Worm (Caenorhabditis elegans): Measurements from ENCODE around the gene C27H5.12.

Gene C27H5.12

ce11 chrII:7186117-7186516 lies 24.7 kb upstream of the C27H5.12 start:
- TF ChIP-seq unc-62 (GFP tag; optimal IDR thresholded peaks at IDR 0.05 in 1 of 2) = peak in 1 of 2 experiments; percentile 97
- TF ChIP-seq unc-62 (tag; optimal IDR thresholded peaks at IDR 0.05) = no peak
- TF ChIP-seq daf-8 (GFP tag; IDR thresholded peaks at IDR 0.05) = no peak
- peak; percentile 26 for TF ChIP-seq aha-1 (tag)

DNA sequence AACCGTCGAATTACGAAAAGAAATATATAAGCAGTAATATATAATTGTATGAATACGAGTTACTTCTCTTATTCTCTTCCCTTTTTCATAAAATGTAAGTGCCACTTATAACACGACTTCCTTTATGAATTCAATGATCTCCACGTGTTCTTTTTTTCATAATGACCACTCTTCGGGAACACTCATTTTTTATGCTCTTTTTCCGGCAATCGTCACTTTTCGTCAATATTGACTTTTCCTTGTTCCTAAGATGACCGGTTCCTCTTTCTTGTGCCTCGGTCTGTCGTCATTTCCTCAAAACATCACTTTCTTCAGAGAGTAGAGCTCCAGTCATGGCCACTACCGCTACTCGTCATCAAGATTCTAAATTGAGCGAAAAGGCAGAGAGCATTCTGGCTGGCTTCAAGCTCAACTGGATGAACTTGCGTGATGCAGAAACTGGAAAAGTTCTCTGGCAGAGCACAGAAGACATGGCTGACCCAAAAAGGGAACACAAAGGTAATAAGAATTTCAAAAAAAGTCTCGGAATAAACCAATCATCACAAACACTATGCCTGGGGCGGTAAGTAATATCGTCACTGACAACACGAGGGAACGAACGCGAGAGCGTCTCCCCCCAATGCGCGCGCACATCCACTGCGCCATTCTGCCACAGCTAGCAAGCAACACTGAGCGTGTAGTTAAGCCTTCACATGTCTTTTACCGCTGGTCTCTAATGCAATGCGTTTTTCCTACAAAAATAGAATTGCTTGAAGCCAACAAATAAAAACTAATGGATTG lies 22.3 kb upstream of the C27H5.12 start, which contains the start of gene pdl-1:
Gene pdl-1 (plus strand): TSS at position 309 of the 780 bp plus-strand sequence.
- no peak for TF ChIP-seq zag-1 (tag; optimal IDR thresholded peaks at IDR 0.05)
- no peak for TF ChIP-seq aly-2 (tag; optimal IDR thresholded peaks at IDR 0.05)
- peak; percentile 98 for TF ChIP-seq egl-43 (GFP tag; IDR thresholded peaks at IDR 0.05)
- no peak for TF ChIP-seq ama-1 (optimal IDR thresholded peaks at IDR 0.05)
- peak; percentile 70 for TF ChIP-seq lin-29 (GFP tag; IDR thresholded peaks at IDR 0.05)
- peak; percentile 70 to 93 for TF ChIP-seq daf-16 (GFP tag; optimal IDR thresholded peaks at IDR 0.05)
- TF ChIP-seq daf-16 (tag; optimal IDR thresholded peaks at IDR 0.05) = peak; percentile 81
- peak; percentile 40 for TF ChIP-seq nhr-77 (tag; optimal IDR thresholded peaks at IDR 0.05)
- TF ChIP-seq skn-1 (tag; optimal IDR thresholded peaks at IDR 0.05) = no peak
- no peak for TF ChIP-seq nhr-237 (tag; optimal IDR thresholded peaks at IDR 0.05)
- TF ChIP-seq hlh-30 (tag; optimal IDR thresholded peaks at IDR 0.05; ENCODE audit: insufficient read depth) = peak; percentile 58
- TF ChIP-seq arid-1 (GFP tag; conservative IDR thresholded peaks at IDR 0.05) = peak; percentile 94
- TF ChIP-seq F49E8.2 (tag; optimal IDR thresholded peaks at IDR 0.05; ENCODE audit: borderline replicate concordance) = peak; percentile 76
- TF ChIP-seq tag-97 (GFP tag; IDR thresholded peaks at IDR 0.05) = no peak
- TF ChIP-seq Y75B8A.6 (GFP tag; IDR thresholded peaks at IDR 0.05) = peak; percentile 86
- TF ChIP-seq Y48G9A.11 (GFP tag; IDR thresholded peaks at IDR 0.05) = peak; percentile 79
- peak; percentile 85 for TF ChIP-seq mdt-29 (GFP tag; IDR thresholded peaks at IDR 0.05)
- peak; percentile 68 for TF ChIP-seq F37D6.2 (tag; optimal IDR thresholded peaks at IDR 0.05)
- no peak for TF ChIP-seq fkh-10 (GFP tag; optimal IDR thresholded peaks at IDR 0.05)
- TF ChIP-seq sdz-12 (GFP tag; optimal IDR thresholded peaks at IDR 0.05) = peak; percentile 88
- peak; percentile 81 for TF ChIP-seq ZK337.2 (GFP tag; IDR thresholded peaks at IDR 0.05)
- TF ChIP-seq snpc-4 (tag; optimal IDR thresholded peaks at IDR 0.05) = no peak
- TF ChIP-seq set-16 (GFP tag; IDR thresholded peaks at IDR 0.05) = peak; percentile 54; the same call in 1 of the 2 replicates
- TF ChIP-seq ztf-7 (tag; optimal IDR thresholded peaks at IDR 0.05) = peak; percentile 40
- no peak for TF ChIP-seq ces-1 (GFP tag; optimal IDR thresholded peaks at IDR 0.05)
- peak; percentile 67 for TF ChIP-seq T20F7.1 (GFP tag; optimal IDR thresholded peaks at IDR 0.05)
- peak; percentile 94 for TF ChIP-seq F44E2.7 (GFP tag; IDR thresholded peaks at IDR 0.05)
- peak; percentile 76 for TF ChIP-seq nhr-48 (tag; optimal IDR thresholded peaks at IDR 0.05)
- TF ChIP-seq jun-1 (tag; optimal IDR thresholded peaks at IDR 0.05) = no peak
- peak; percentile 81 for TF ChIP-seq dmd-9 (GFP tag; IDR thresholded peaks at IDR 0.05)
- no peak for TF ChIP-seq nhr-76 (tag; optimal IDR thresholded peaks at IDR 0.05)
- TF ChIP-seq snpc-1.2 (GFP tag; IDR thresholded peaks at IDR 0.05) = peak; percentile 86
- no peak for TF ChIP-seq daf-12 (tag; optimal IDR thresholded peaks at IDR 0.05)
- peak; percentile 76 for TF ChIP-seq madf-9 (GFP tag; conservative IDR thresholded peaks at IDR 0.05)
- TF ChIP-seq Y5F2A.4 (GFP tag; optimal IDR thresholded peaks at IDR 0.05) = peak; percentile 94
- peak; percentile 85 for TF ChIP-seq D1046.2 (GFP tag; IDR thresholded peaks at IDR 0.05)
- TF ChIP-seq nhr-102 (tag; optimal IDR thresholded peaks at IDR 0.05) = peak; percentile 76
- TF ChIP-seq unc-62 (GFP tag; optimal IDR thresholded peaks at IDR 0.05 in 1 of 2) = peak in 1 of 2 experiments; percentile 89
- TF ChIP-seq unc-62 (tag; optimal IDR thresholded peaks at IDR 0.05) = peak; percentile 11
- peak; percentile 77 for TF ChIP-seq ceh-44 (GFP tag; IDR thresholded peaks at IDR 0.05)
- peak; percentile 28 for TF ChIP-seq attf-4 (tag; optimal IDR thresholded peaks at IDR 0.05)
- peak in 1 of 2 experiments; percentile 69 for TF ChIP-seq hif-1 (tag; optimal IDR thresholded peaks at IDR 0.05)
- TF ChIP-seq dmd-6 (GFP tag; IDR thresholded peaks at IDR 0.05) = peak; percentile 73
- peak; percentile 78 for TF ChIP-seq spr-1 (tag; optimal IDR thresholded peaks at IDR 0.05)
- TF ChIP-seq nhr-10 (tag; optimal IDR thresholded peaks at IDR 0.05) = no peak
- peak; percentile 93 for TF ChIP-seq T26A8.4 (GFP tag; IDR thresholded peaks at IDR 0.05)
- no peak for TF ChIP-seq lin-39 (tag; optimal IDR thresholded peaks at IDR 0.05)

Data from whole organism, L4 larva.